Worm (Caenorhabditis elegans) whole organism, L4 larva: ENCODE measurements around the gene mig-22.

Experiments used
- F49E8.2 ChIP-seq: sonication (generic microtip); optimal IDR thresholded peaks from 2 replicates; lab custom pipeline; 2016; ENCODE audit warnings: missing compliant biosample characterization, mild to moderate bottlenecking, missing genetic modification characterization, borderline replicate concordance
- T26A8.4 ChIP-seq: fragments of 200-800 bp; sonication (Bioruptor generic); IDR thresholded peaks from 2 replicates; pipeline ENCODE4 v1.3.6; 2022; ENCODE audit warnings: missing genetic modification characterization, missing compliant biosample characterization
- Y48G9A.11 ChIP-seq: fragments of 200-800 bp; sonication (Bioruptor generic); IDR thresholded peaks from 2 replicates; pipeline ENCODE4 v1.3.6; 2022; ENCODE audit warnings: missing genetic modification reagents, missing genetic modification characterization, missing compliant biosample characterization
- aha-1 ChIP-seq: fragments of 150-350 bp; peaks from one replicate; lab custom pipeline; 2014; ENCODE audit warnings: missing biosample characterization, missing genetic modification characterization
- aly-2 ChIP-seq: sonication (generic microtip); optimal IDR thresholded peaks from 2 replicates; lab custom pipeline; 2018; ENCODE audit warnings: missing biosample characterization, missing genetic modification characterization
- arid-1 ChIP-seq: fragments of 200-800 bp; sonication (Bioruptor generic); conservative IDR thresholded peaks from 2 replicates; pipeline ENCODE4 v1.3.6; 2022; ENCODE audit warnings: missing genetic modification reagents, missing genetic modification characterization, missing compliant biosample characterization
- daf-12 ChIP-seq: fragments of 150-350 bp; optimal IDR thresholded peaks from 2 replicates; lab custom pipeline; 2014; ENCODE audit warnings: missing biosample characterization, missing genetic modification reagents, missing genetic modification characterization
- daf-16 ChIP-seq, 3 experiments: sonication (generic microtip); optimal IDR thresholded peaks; 2 replicates each; lab custom pipeline; 2016 to 2017; ENCODE audit warnings: missing genetic modification characterization in 3 of 3, missing genetic modification reagents in 3 of 3, mild to moderate bottlenecking in 2 of 3, missing compliant biosample characterization in 2 of 3, missing biosample characterization in 1 of 3, moderate library complexity in 1 of 3
- dmd-8 ChIP-seq: fragments of 200-800 bp; sonication (Bioruptor generic); IDR thresholded peaks from 2 replicates; pipeline ENCODE4 v1.3.6; 2022; ENCODE audit warnings: missing genetic modification characterization, missing compliant biosample characterization
- dpl-1 ChIP-seq: fragments of 150-350 bp; optimal IDR thresholded peaks from 2 replicates; lab custom pipeline; 2014; ENCODE audit warnings: missing biosample characterization, missing genetic modification reagents, missing genetic modification characterization
- egl-43 ChIP-seq: fragments of 200-800 bp; sonication (Bioruptor generic); IDR thresholded peaks from 2 replicates; pipeline ENCODE4 v1.3.6; 2022; ENCODE audit warnings: missing genetic modification reagents, missing genetic modification characterization, missing compliant biosample characterization
- hlh-11 ChIP-seq: fragments of 200-800 bp; sonication (Bioruptor generic); optimal IDR thresholded peaks from 2 replicates; lab custom pipeline; 2018; ENCODE audit warnings: mild to moderate bottlenecking, missing genetic modification characterization, missing compliant biosample characterization
- hlh-30 ChIP-seq: sonication (generic microtip); optimal IDR thresholded peaks from 2 replicates; lab custom pipeline; 2017; ENCODE audit warnings: antibody characterized with exemption, mild to moderate bottlenecking, missing genetic modification characterization, missing compliant biosample characterization; ENCODE audit not compliant: insufficient read depth
- lim-7 ChIP-seq: fragments of 200-800 bp; sonication (Bioruptor generic); IDR thresholded peaks from 2 replicates; pipeline ENCODE4 v1.3.6; 2022; ENCODE audit warnings: missing genetic modification characterization, missing compliant biosample characterization
- lin-38 ChIP-seq: fragments of 200-800 bp; sonication (Bioruptor generic); IDR thresholded peaks from 2 replicates; pipeline ENCODE4 v1.3.6; 2022; ENCODE audit warnings: missing genetic modification reagents, missing genetic modification characterization, missing compliant biosample characterization
- lir-3 ChIP-seq: sonication (generic microtip); optimal IDR thresholded peaks from 2 replicates; lab custom pipeline; 2016; ENCODE audit warnings: mild to moderate bottlenecking, missing genetic modification characterization, missing compliant biosample characterization
- lsy-2 ChIP-seq, 2 experiments: fragments of 150-350 bp in 1 of 2; sonication (generic microtip) in 1 of 2; optimal IDR thresholded peaks; 2 replicates each; lab custom pipeline; 2014 to 2017; ENCODE audit warnings: missing biosample characterization in 2 of 2, missing genetic modification characterization in 2 of 2
- madf-5 ChIP-seq, 2 experiments: fragments of 200-800 bp; sonication (Bioruptor generic); IDR thresholded peaks; 2 replicates each; pipeline ENCODE4 v1.3.6; 2022; ENCODE audit warnings: missing compliant biosample characterization in 2 of 2, missing genetic modification characterization in 2 of 2
- mdt-29 ChIP-seq: fragments of 200-800 bp; sonication (Bioruptor generic); IDR thresholded peaks from 2 replicates; pipeline ENCODE4 v1.3.6; 2022; ENCODE audit warnings: missing genetic modification reagents, missing genetic modification characterization, missing compliant biosample characterization
- mep-1 ChIP-seq: fragments of 150-350 bp; sonication (generic microtip); optimal IDR thresholded peaks from 3 replicates; lab custom pipeline; 2014; ENCODE audit warnings: missing biosample characterization, missing genetic modification characterization
- mes-2 ChIP-seq: sonication (generic microtip); optimal IDR thresholded peaks from 2 replicates; lab custom pipeline; 2016; ENCODE audit warnings: missing genotype, mild to moderate bottlenecking, missing genetic modification characterization, missing compliant biosample characterization; ENCODE audit not compliant: poor library complexity, severe bottlenecking
- nhr-10 ChIP-seq: fragments of 150-350 bp; optimal IDR thresholded peaks from 2 replicates; lab custom pipeline; 2014; ENCODE audit warnings: missing biosample characterization, missing genetic modification characterization
- nhr-102 ChIP-seq: sonication (generic microtip); optimal IDR thresholded peaks from 2 replicates; lab custom pipeline; 2016; ENCODE audit warnings: mild to moderate bottlenecking, missing genetic modification characterization, moderate library complexity, missing compliant biosample characterization
- nhr-237 ChIP-seq: sonication (generic microtip); optimal IDR thresholded peaks from 2 replicates; lab custom pipeline; 2017; ENCODE audit warnings: missing biosample characterization, missing genetic modification characterization
- nhr-28 ChIP-seq: fragments of 150-350 bp; optimal IDR thresholded peaks from 2 replicates; lab custom pipeline; 2014; ENCODE audit warnings: missing biosample characterization, missing genetic modification characterization
- nhr-6 ChIP-seq: fragments of 150-350 bp; optimal IDR thresholded peaks from 2 replicates; lab custom pipeline; 2014; ENCODE audit warnings: missing biosample characterization, missing genetic modification characterization
- nhr-77 ChIP-seq: fragments of 150-350 bp; optimal IDR thresholded peaks from 2 replicates; lab custom pipeline; 2014; ENCODE audit warnings: missing biosample characterization, missing genetic modification characterization
- rbr-2 ChIP-seq: sonication (generic microtip); optimal IDR thresholded peaks from 2 replicates; lab custom pipeline; 2016; ENCODE audit warnings: missing genotype, missing genetic modification characterization, missing compliant biosample characterization
- saeg-2 ChIP-seq: fragments of 200-800 bp; sonication (Bioruptor generic); IDR thresholded peaks from 2 replicates; pipeline ENCODE4 v1.3.6; 2022; ENCODE audit warnings: missing genetic modification reagents, missing genetic modification characterization, missing compliant biosample characterization
- sdz-12 ChIP-seq: fragments of 200-800 bp; sonication (Bioruptor generic); optimal IDR thresholded peaks from 2 replicates; lab custom pipeline; 2018; ENCODE audit warnings: mild to moderate bottlenecking, missing genetic modification characterization, missing compliant biosample characterization
- snpc-1.2 ChIP-seq: fragments of 200-800 bp; sonication (Bioruptor generic); IDR thresholded peaks from 2 replicates; pipeline ENCODE4 v1.3.6; 2022; ENCODE audit warnings: missing genetic modification reagents, missing genetic modification characterization, missing compliant biosample characterization
- spr-3 ChIP-seq: fragments of 200-800 bp; sonication (Bioruptor generic); optimal IDR thresholded peaks from 2 replicates; lab custom pipeline; 2018; ENCODE audit warnings: mild to moderate bottlenecking, missing genetic modification characterization, missing compliant biosample characterization
- tag-97 ChIP-seq: fragments of 200-800 bp; sonication (Bioruptor generic); IDR thresholded peaks from 2 replicates; pipeline ENCODE4 v1.3.6; 2022; ENCODE audit warnings: missing genetic modification characterization, missing compliant biosample characterization
- unc-39 ChIP-seq: sonication (generic microtip); optimal IDR thresholded peaks from 2 replicates; lab custom pipeline; 2017; ENCODE audit warnings: missing biosample characterization, missing genetic modification characterization
- unc-62 ChIP-seq, 3 experiments: fragments of 150-350 bp in 1 of 3; sonication (generic microtip); optimal IDR thresholded peaks in 2 of 3; peaks in 1 of 3; 1 replicate in 1 of 3; 2 replicates in 2 of 3; lab custom pipeline; 2014 to 2017; ENCODE audit warnings: missing biosample characterization in 3 of 3, missing genetic modification characterization in 3 of 3, missing genetic modification reagents in 3 of 3, missing genotype in 1 of 3
- vab-7 ChIP-seq: fragments of 200-800 bp; sonication (Bioruptor generic); IDR thresholded peaks from 2 replicates; pipeline ENCODE4 v1.3.6; 2022; ENCODE audit warnings: missing genetic modification reagents, missing genetic modification characterization, missing compliant biosample characterization
- zfp-3 ChIP-seq: fragments of 200-800 bp; sonication (Bioruptor generic); conservative IDR thresholded peaks from 2 replicates; pipeline ENCODE4 v1.3.6; 2022; ENCODE audit warnings: missing genetic modification reagents, missing genetic modification characterization, missing compliant biosample characterization

Gene mig-22

ce11 chrIII:8809245-8809971 is 42.3 kb upstream of the mig-22 start, which contains the start of gene prx-19:
Gene prx-19, minus strand, starts transcription at chrIII:8809295.
- TF ChIP-seq hlh-30 (tag; lab: Kevin White, UChicago) (peak; percentile 47), mdt-29 (no peak), lin-38 (peak; percentile 87), mes-2 (tag; lab: Kevin White, UChicago) (peak; percentile 48), lsy-2 (tag; optimal IDR thresholded peaks at IDR 0.05; lab: Kevin White, UChicago) (peak in 1 of 2 experiments; percentile 55), nhr-28 (tag; lab: Kevin White, UChicago) (peak; percentile 49), dpl-1 (GFP tag; lab: Kevin White, UChicago) (peak; percentile 92), unc-62 (GFP tag; optimal IDR thresholded peaks at IDR 0.05 in 1 of 2; lab: Kevin White, UChicago) (peak in 1 of 2 experiments; percentile 39), unc-62 (tag; optimal IDR thresholded peaks at IDR 0.05; lab: Kevin White, UChicago) (no peak), nhr-77 (tag; lab: Kevin White, UChicago) (no peak), daf-16 (GFP tag; optimal IDR thresholded peaks at IDR 0.05; lab: Kevin White, UChicago) (no peak), daf-16 (tag; optimal IDR thresholded peaks at IDR 0.05; lab: Kevin White, UChicago) (peak; percentile 13), spr-3 (GFP tag; lab: Kevin White, UChicago) (no peak), T26A8.4 (GFP tag; lab: Robert Waterston, UW) (no peak), hlh-11 (peak; percentile 8), zfp-3 (no peak), Y48G9A.11 (GFP tag; lab: Robert Waterston, UW) (no peak), egl-43 (no peak)

ce11 chrIII:8807246-8807645 is 40.1 kb upstream of the mig-22 start, which contains the start of gene F54F2.7:
Gene F54F2.7, minus strand, starts transcription at chrIII:8807346.
- no peak for TF ChIP-seq unc-39 (tag; lab: Kevin White, UChicago)
- TF ChIP-seq vab-7 (GFP tag; lab: Robert Waterston, UW): no peak
- no peak for TF ChIP-seq rbr-2 (tag; lab: Kevin White, UChicago)
- TF ChIP-seq saeg-2 (GFP tag; lab: Robert Waterston, UW): no peak
- TF ChIP-seq hlh-30 (tag; lab: Kevin White, UChicago): no peak
- no peak for TF ChIP-seq nhr-10 (tag; lab: Kevin White, UChicago)
- TF ChIP-seq, all 104 proteins: peak for 0

ce11 chrIII:8805815-8806214 is 38.7 kb upstream of the mig-22 start:
- no peak for TF ChIP-seq daf-16 (GFP tag; optimal IDR thresholded peaks at IDR 0.05; lab: Kevin White, UChicago)
- TF ChIP-seq daf-16 (tag; optimal IDR thresholded peaks at IDR 0.05; lab: Kevin White, UChicago): no peak
- TF ChIP-seq F49E8.2 (tag; lab: Kevin White, UChicago): no peak
- peak; percentile 33 for TF ChIP-seq aly-2 (tag; lab: Kevin White, UChicago)
- TF ChIP-seq T26A8.4 (GFP tag; lab: Robert Waterston, UW): no peak
- TF ChIP-seq dmd-8 (GFP tag; lab: Robert Waterston, UW): no peak
- TF ChIP-seq arid-1 (GFP tag; lab: Robert Waterston, UW): no peak
- no peak for TF ChIP-seq lir-3 (tag; lab: Kevin White, UChicago)
- no peak for TF ChIP-seq sdz-12 (GFP tag; lab: Kevin White, UChicago)
- TF ChIP-seq hlh-11: no peak
- TF ChIP-seq unc-39 (tag; lab: Kevin White, UChicago): no peak
- no peak for TF ChIP-seq tag-97 (GFP tag; lab: Robert Waterston, UW)
- peak; percentile 54 for TF ChIP-seq aha-1 (tag; lab: Kevin White, UChicago)
- TF ChIP-seq spr-3 (GFP tag; lab: Kevin White, UChicago): no peak
- TF ChIP-seq hlh-30 (tag; lab: Kevin White, UChicago): no peak
- 0 out of 4 replicates have a peak, but pooled peaks of 1 of the 2 experiments have one; percentile 20 for TF ChIP-seq madf-5 (GFP tag; IDR thresholded peaks at IDR 0.05; lab: Robert Waterston, UW)
- no peak for TF ChIP-seq nhr-237 (tag; lab: Kevin White, UChicago)
- TF ChIP-seq lim-7 (GFP tag; lab: Robert Waterston, UW): 0 out of 2 replicates have a peak, but pooled peaks have one; percentile 47
- no peak for TF ChIP-seq daf-12 (tag; lab: Kevin White, UChicago)
- no peak for TF ChIP-seq nhr-102 (tag; lab: Kevin White, UChicago)
- TF ChIP-seq mep-1 (tag; lab: Kevin White, UChicago): no peak
- no peak for TF ChIP-seq lin-38
- no peak for TF ChIP-seq snpc-1.2
- no peak for TF ChIP-seq nhr-6
